Fruit fly (Drosophila melanogaster) whole organism: ENCODE results near the gene CG18581.

Source experiments
- Dll ChIP-seq: fragments of >200 bp; optimal IDR thresholded peaks from 2 replicates; lab custom pipeline; 2017
- EcR ChIP-seq, 2 experiments: fragments of >200 bp; optimal IDR thresholded peaks; 2 replicates each; lab custom pipeline; 2017; ENCODE audit warnings: missing biosample characterization in 2 of 2, missing genetic modification characterization in 2 of 2, missing genetic modification reagents in 2 of 2
- psq ChIP-seq: fragments of >200 bp; optimal IDR thresholded peaks from 2 replicates; lab custom pipeline; 2017
- usp ChIP-seq: fragments of >200 bp; optimal IDR thresholded peaks from 2 replicates; lab custom pipeline; 2017; ENCODE audit warnings: missing biosample characterization, missing genetic modification characterization, mixed read lengths

DNA sequence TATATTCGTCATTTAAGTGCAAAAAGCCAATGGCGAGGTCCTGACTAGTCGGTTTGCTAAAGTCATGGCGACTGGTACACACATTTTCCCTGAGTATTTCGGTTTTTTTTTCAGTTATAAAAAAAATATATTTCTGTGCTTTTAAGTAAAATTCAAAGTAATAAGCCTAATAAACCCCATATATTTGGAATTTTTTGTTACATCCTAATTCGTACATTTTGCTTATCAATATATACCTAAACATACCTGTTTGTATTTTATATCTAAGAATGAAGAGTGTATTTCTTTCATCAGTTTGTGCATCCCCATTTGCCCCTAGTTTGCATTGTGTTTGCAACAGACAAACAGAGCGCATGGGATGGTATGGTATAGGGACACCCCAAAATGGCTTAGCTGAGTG is 14.4 kb downstream of the CG18581 start:
- no peak for TF ChIP-seq psq (lab: Kevin White, UChicago)
- no peak for TF ChIP-seq EcR (GFP tag; optimal IDR thresholded peaks at IDR 0.05; lab: Kevin White, UChicago)
- TF ChIP-seq Dll (lab: Kevin White, UChicago), result no peak
- TF ChIP-seq usp (GFP tag; lab: Kevin White, UChicago), result no peak
